Fruit fly (Drosophila melanogaster) whole organism, embryonic: ENCODE results near the gene RpS14a.

Source experiments
- CG10543 ChIP-seq: fragments of 200-800 bp; sonication (Bioruptor generic); optimal IDR thresholded peaks from 3 replicates; lab custom pipeline; 2017; ENCODE audit warnings: missing biosample characterization, mild to moderate bottlenecking, missing genetic modification characterization, moderate library complexity
- CG11085 ChIP-seq: fragments of 200-800 bp; sonication (Bioruptor generic); IDR thresholded peaks from 2 replicates; pipeline ENCODE4 v1.3.6; 2022; ENCODE audit warnings: missing biosample characterization, missing genetic modification characterization
- CG11398 ChIP-seq: fragments of 200-800 bp; sonication (Bioruptor generic); optimal IDR thresholded peaks from 2 replicates; lab custom pipeline; 2016; ENCODE audit warnings: missing biosample characterization, missing genetic modification characterization
- CG11696 ChIP-seq: fragments of 200-800 bp; sonication (Bioruptor generic); IDR thresholded peaks from 2 replicates; pipeline ENCODE4 v1.3.6; 2022; ENCODE audit warnings: missing biosample characterization, missing genetic modification characterization
- CG13287 ChIP-seq: fragments of 200-800 bp; sonication (Bioruptor generic); IDR thresholded peaks from 2 replicates; pipeline ENCODE4 v1.3.6; 2022; ENCODE audit warnings: missing biosample characterization, missing genetic modification characterization; ENCODE audit not compliant: partially characterized antibody
- CG14014 ChIP-seq: fragments of 200-800 bp; sonication (Bioruptor generic); IDR thresholded peaks from 2 replicates; pipeline ENCODE4 v1.3.6; 2022; ENCODE audit warnings: missing biosample characterization, missing genetic modification characterization
- CG15601 ChIP-seq: fragments of 200-800 bp; sonication (Bioruptor generic); optimal IDR thresholded peaks from 3 replicates; lab custom pipeline; 2019; ENCODE audit warnings: missing biosample characterization, mild to moderate bottlenecking, missing genetic modification characterization, moderate library complexity
- CG18619 ChIP-seq: fragments of 200-800 bp; sonication (Bioruptor generic); optimal IDR thresholded peaks from 3 replicates; lab custom pipeline; 2017; ENCODE audit warnings: missing biosample characterization, mild to moderate bottlenecking, missing genetic modification characterization
- CG2129 ChIP-seq: fragments of 200-800 bp; sonication (Bioruptor generic); IDR thresholded peaks from 2 replicates; pipeline ENCODE4 v1.3.6; 2022; ENCODE audit warnings: missing biosample characterization, missing genetic modification characterization; ENCODE audit not compliant: partially characterized antibody
- CG2875 ChIP-seq: fragments of 200-800 bp; sonication (Bioruptor generic); optimal IDR thresholded peaks from 2 replicates; lab custom pipeline; 2017; ENCODE audit warnings: missing biosample characterization, mild to moderate bottlenecking, missing genetic modification characterization, missing genetic modification reagents
- CG31224 ChIP-seq: fragments of 200-800 bp; sonication (Bioruptor generic); IDR thresholded peaks from 2 replicates; pipeline ENCODE4 v1.3.6; 2022; ENCODE audit warnings: missing biosample characterization, missing genetic modification characterization
- CG31388 ChIP-seq: fragments of 200-800 bp; sonication (Bioruptor generic); optimal IDR thresholded peaks from 2 replicates; lab custom pipeline; 2016; ENCODE audit warnings: missing biosample characterization, missing genetic modification characterization
- CG42726 ChIP-seq: fragments of 200-800 bp; sonication (Bioruptor generic); IDR thresholded peaks from 2 replicates; pipeline ENCODE4 v1.3.6; 2022; ENCODE audit warnings: missing biosample characterization, missing genetic modification characterization; ENCODE audit not compliant: partially characterized antibody
- CG4360 ChIP-seq: fragments of 200-800 bp; sonication (Bioruptor generic); IDR thresholded peaks from 2 replicates; pipeline ENCODE4 v1.3.6; 2022; ENCODE audit warnings: missing biosample characterization, missing genetic modification characterization
- CG43689 ChIP-seq: fragments of 200-800 bp; sonication (Bioruptor generic); IDR thresholded peaks from 2 replicates; pipeline ENCODE4 v1.3.6; 2022; ENCODE audit warnings: missing biosample characterization, missing genetic modification characterization
- CG4707 ChIP-seq: fragments of 200-800 bp; sonication (Bioruptor generic); optimal IDR thresholded peaks from 2 replicates; lab custom pipeline; 2018; ENCODE audit warnings: missing biosample characterization, mild to moderate bottlenecking, missing genetic modification characterization, moderate library complexity
- CG5180 ChIP-seq: fragments of 200-800 bp; sonication (Bioruptor generic); optimal IDR thresholded peaks from 3 replicates; lab custom pipeline; 2017; ENCODE audit warnings: missing biosample characterization, missing genetic modification characterization, mild to moderate bottlenecking, moderate library complexity, missing genetic modification reagents
- CG7786 ChIP-seq: fragments of 200-800 bp; sonication (Bioruptor generic); optimal IDR thresholded peaks from 2 replicates; lab custom pipeline; 2016; ENCODE audit warnings: missing biosample characterization, missing genetic modification characterization
- CG9727 ChIP-seq: fragments of 200-800 bp; sonication (Bioruptor generic); optimal IDR thresholded peaks from 3 replicates; lab custom pipeline; 2017; ENCODE audit warnings: missing biosample characterization, mild to moderate bottlenecking, missing genetic modification characterization
- D ChIP-seq, 2 experiments: fragments of 200-800 bp in 1 of 2; fragments of >200 bp in 1 of 2; sonication (Bioruptor generic) in 1 of 2; optimal IDR thresholded peaks; 2 replicates in 1 of 2; 3 replicates in 1 of 2; lab custom pipeline; 2017; ENCODE audit warnings: mild to moderate bottlenecking in 1 of 2, missing biosample characterization in 1 of 2, missing genetic modification characterization in 1 of 2, missing genetic modification reagents in 1 of 2
- Drgx ChIP-seq: fragments of 200-800 bp; sonication (Bioruptor generic); IDR thresholded peaks from 2 replicates; pipeline ENCODE4 v1.3.6; 2022; ENCODE audit warnings: missing biosample characterization, missing genetic modification characterization
- Hand ChIP-seq: fragments of 200-800 bp; sonication (Bioruptor generic); optimal IDR thresholded peaks from 2 replicates; lab custom pipeline; 2017; ENCODE audit warnings: mild to moderate bottlenecking, missing biosample characterization, missing genetic modification reagents, missing genetic modification characterization
- NfI ChIP-seq: fragments of 200-800 bp; sonication (Bioruptor generic); optimal IDR thresholded peaks from 3 replicates; lab custom pipeline; 2018; ENCODE audit warnings: missing biosample characterization, mild to moderate bottlenecking, missing genetic modification characterization, moderate library complexity
- Oli ChIP-seq: fragments of 200-800 bp; sonication (Bioruptor generic); optimal IDR thresholded peaks from 2 replicates; lab custom pipeline; 2018; ENCODE audit warnings: missing biosample characterization, mild to moderate bottlenecking, missing genetic modification characterization, moderate library complexity
- Poxn ChIP-seq: fragments of 200-800 bp; sonication (Bioruptor generic); IDR thresholded peaks from 2 replicates; pipeline ENCODE4 v1.3.6; 2022; ENCODE audit warnings: missing biosample characterization, missing genetic modification characterization
- Ssrp ChIP-seq: fragments of 200-800 bp; sonication (Bioruptor generic); optimal IDR thresholded peaks from 2 replicates; lab custom pipeline; 2018; ENCODE audit warnings: missing biosample characterization, mild to moderate bottlenecking, missing genetic modification characterization, moderate library complexity
- Vsx1 ChIP-seq: fragments of 200-800 bp; sonication (Bioruptor generic); optimal IDR thresholded peaks from 2 replicates; lab custom pipeline; 2017; ENCODE audit warnings: missing biosample characterization, mild to moderate bottlenecking, missing genetic modification characterization, missing genetic modification reagents
- ase ChIP-seq: fragments of 200-800 bp; sonication (Bioruptor generic); IDR thresholded peaks from 3 replicates; pipeline ENCODE4 v1.3.6; 2022; ENCODE audit warnings: missing biosample characterization, missing genetic modification characterization
- az2 ChIP-seq: fragments of 200-800 bp; sonication (Bioruptor generic); optimal IDR thresholded peaks from 3 replicates; lab custom pipeline; 2016; ENCODE audit warnings: missing biosample characterization, missing genetic modification characterization
- bbx ChIP-seq: fragments of 200-800 bp; sonication (Bioruptor generic); IDR thresholded peaks from 2 replicates; pipeline ENCODE4 v1.3.6; 2022; ENCODE audit warnings: missing biosample characterization, missing genetic modification characterization; ENCODE audit not compliant: partially characterized antibody
- chinmo ChIP-seq: fragments of 200-800 bp; sonication (Bioruptor generic); IDR thresholded peaks from 4 replicates; pipeline ENCODE4 v1.3.6; 2022; ENCODE audit warnings: missing biosample characterization, missing genetic modification characterization; ENCODE audit not compliant: partially characterized antibody
- crc ChIP-seq: fragments of 200-800 bp; sonication (Bioruptor generic); optimal IDR thresholded peaks from 2 replicates; lab custom pipeline; 2016; ENCODE audit warnings: missing biosample characterization, missing genetic modification characterization
- dm ChIP-seq: fragments of 200-800 bp; sonication (Bioruptor generic); optimal IDR thresholded peaks from 3 replicates; lab custom pipeline; 2016; ENCODE audit warnings: missing biosample characterization, missing genetic modification characterization
- emc ChIP-seq: fragments of 200-800 bp; sonication (Bioruptor generic); optimal IDR thresholded peaks from 2 replicates; lab custom pipeline; 2016; ENCODE audit warnings: missing biosample characterization, missing genetic modification characterization
- jumu ChIP-seq: fragments of 200-800 bp; sonication (Bioruptor generic); optimal IDR thresholded peaks from 3 replicates; lab custom pipeline; 2016; ENCODE audit warnings: missing biosample characterization, missing genetic modification characterization
- kah ChIP-seq: fragments of 200-800 bp; sonication (Bioruptor generic); optimal IDR thresholded peaks from 2 replicates; lab custom pipeline; 2018; ENCODE audit warnings: missing biosample characterization, mild to moderate bottlenecking, missing genetic modification characterization
- lilli ChIP-seq: fragments of 200-800 bp; sonication (Bioruptor generic); optimal IDR thresholded peaks from 3 replicates; lab custom pipeline; 2016; ENCODE audit warnings: missing biosample characterization, missing genetic modification characterization
- lola ChIP-seq, 3 experiments: fragments of >200 bp in 2 of 3; fragments of 200-800 bp in 1 of 3; sonication (Bioruptor generic) in 1 of 3; optimal IDR thresholded peaks; 2 replicates each; lab custom pipeline; 2017 to 2019; ENCODE audit warnings: missing biosample characterization in 3 of 3, missing genetic modification characterization in 3 of 3, mild to moderate bottlenecking in 1 of 3, moderate library complexity in 1 of 3
- p53 ChIP-seq: fragments of 200-800 bp; sonication (Bioruptor generic); optimal IDR thresholded peaks from 2 replicates; lab custom pipeline; 2016; ENCODE audit warnings: missing biosample characterization, missing genetic modification characterization
- pb ChIP-seq: fragments of 200-800 bp; sonication (Bioruptor generic); optimal IDR thresholded peaks from 3 replicates; lab custom pipeline; 2016; ENCODE audit warnings: missing biosample characterization, missing genetic modification characterization
- rib ChIP-seq: fragments of 200-800 bp; sonication (Bioruptor generic); IDR thresholded peaks from 2 replicates; pipeline ENCODE4 v1.3.6; 2022; ENCODE audit warnings: missing biosample characterization, missing genetic modification characterization
- salm ChIP-seq: fragments of 200-800 bp; sonication (Bioruptor generic); optimal IDR thresholded peaks from 2 replicates; lab custom pipeline; 2018; ENCODE audit warnings: missing biosample characterization, mild to moderate bottlenecking, missing genetic modification characterization
- sc ChIP-seq, 3 experiments: fragments of >200 bp in 2 of 3; fragments of 200-800 bp in 1 of 3; sonication (Bioruptor generic) in 1 of 3; optimal IDR thresholded peaks; 2 replicates in 2 of 3; 3 replicates in 1 of 3; lab custom pipeline; 2017; ENCODE audit warnings: mild to moderate bottlenecking in 1 of 3, missing biosample characterization in 1 of 3, missing genetic modification characterization in 1 of 3, missing genetic modification reagents in 1 of 3
- sim ChIP-seq: fragments of 200-800 bp; sonication (Bioruptor generic); IDR thresholded peaks from 2 replicates; pipeline ENCODE4 v1.3.6; 2022; ENCODE audit warnings: missing biosample characterization, missing genetic modification characterization
- z ChIP-seq: fragments of 200-800 bp; sonication (Bioruptor generic); IDR thresholded peaks from 3 replicates; pipeline ENCODE4 v1.3.6; 2022; ENCODE audit warnings: missing biosample characterization, missing genetic modification characterization
- zf30C ChIP-seq: fragments of 200-800 bp; sonication (Bioruptor generic); optimal IDR thresholded peaks from 3 replicates; lab custom pipeline; 2018; ENCODE audit warnings: missing biosample characterization, mild to moderate bottlenecking, missing genetic modification characterization

The RpS14a gene

dm6 chrX:7937588-7938481, 4.3 kb downstream of the RpS14a start (continued):
- TF ChIP-seq CG2875 (peak; percentile 74), Hand (GFP tag; lab: Kevin White, UChicago) (peak; percentile 13), rib (no peak), ase (GFP tag; lab: Robert Waterston, UW) (peak; percentile 51; the same call in 1 of the 3 replicates), CG9727 (GFP tag; lab: Kevin White, UChicago) (peak; percentile 89), zf30C (no peak), z (GFP tag; lab: Robert Waterston, UW) (no peak), emc (GFP tag; lab: Kevin White, UChicago) (peak; percentile 42), CG15601 (tag; lab: Kevin White, UChicago) (peak; percentile 57), chinmo (0 out of 4 replicates have a peak, but pooled peaks have one; percentile 36), CG4707 (peak; percentile 98), jumu (GFP tag; lab: Kevin White, UChicago) (peak; percentile 89), salm (peak; percentile 45), Drgx (GFP tag; lab: Robert Waterston, UW) (peak; percentile 82), CG42726 (GFP tag; lab: Robert Waterston, UW) (no peak), CG11398 (GFP tag; lab: Kevin White, UChicago) (peak; percentile 76), CG31224 (GFP tag; lab: Robert Waterston, UW) (no peak), dm (GFP tag; lab: Kevin White, UChicago) (peak; percentile 72), bbx (GFP tag; lab: Robert Waterston, UW) (no peak), p53 (peak; percentile 90), kah (peak; percentile 65), lilli (GFP tag; lab: Kevin White, UChicago) (peak; percentile 62), CG13287 (GFP tag; lab: Robert Waterston, UW) (no peak), D (optimal IDR thresholded peaks at IDR 0.05; lab: Kevin White, UChicago) (no peak), D (GFP tag; optimal IDR thresholded peaks at IDR 0.05; lab: Kevin White, UChicago) (peak; percentile 93), crc (peak; percentile 57), lola (GFP tag; optimal IDR thresholded peaks at IDR 0.05; lab: Kevin White, UChicago) (peak in 1 of 3 experiments; percentile 92), CG10543 (GFP tag; lab: Kevin White, UChicago) (peak; percentile 70), CG14014 (GFP tag; lab: Robert Waterston, UW) (peak; percentile 52; the same call in 1 of the 2 replicates), CG31388 (peak; percentile 37), az2 (peak; percentile 70), NfI (peak; percentile 80), sc (optimal IDR thresholded peaks at IDR 0.05; lab: Kevin White, UChicago) (no peak), sc (GFP tag; optimal IDR thresholded peaks at IDR 0.05; lab: Kevin White, UChicago) (peak; percentile 88), Poxn (GFP tag; lab: Robert Waterston, UW) (no peak), sim (no peak), CG5180 (GFP tag; lab: Kevin White, UChicago) (peak; percentile 77), CG43689 (no peak), CG4360 (no peak), CG11696 (0 out of 2 replicates have a peak, but pooled peaks have one; percentile 29), pb (peak; percentile 86), CG7786 (peak; percentile 80), Ssrp (peak; percentile 88), CG2129 (no peak), Vsx1 (peak; percentile 22), CG11085 (GFP tag; lab: Robert Waterston, UW) (no peak), CG18619 (GFP tag; lab: Kevin White, UChicago) (peak; percentile 81), Oli (tag; lab: Kevin White, UChicago) (peak; percentile 90)
